Fruit fly (Drosophila melanogaster): Measurements from ENCODE around the gene CG34267.

CG34267 gene

dm6 chr3L:539383-540088 is 39.3 kb upstream of the CG34267 start:
- TF ChIP-seq h (GFP tag; optimal IDR thresholded peaks at IDR 0.05) (no peak), Hnf4 (GFP tag; optimal IDR thresholded peaks at IDR 0.05) (peak; percentile 58), pan (optimal IDR thresholded peaks at IDR 0.05) (no peak), OdsH (GFP tag; optimal IDR thresholded peaks at IDR 0.05) (no peak), usp (GFP tag; optimal IDR thresholded peaks at IDR 0.05) (no peak), dsf (GFP tag; optimal IDR thresholded peaks at IDR 0.05; ENCODE audit: borderline replicate concordance) (no peak), Rel (GFP tag; optimal IDR thresholded peaks at IDR 0.05) (no peak), Rel (tag; optimal IDR thresholded peaks at IDR 0.05) (no peak), Sp1 (GFP tag; optimal IDR thresholded peaks at IDR 0.05) (peak; percentile 19), rgr (GFP tag; optimal IDR thresholded peaks at IDR 0.05) (no peak), Vsx2 (GFP tag; optimal IDR thresholded peaks at IDR 0.05; ENCODE audit: partially characterized antibody) (no peak), Dif (GFP tag; optimal IDR thresholded peaks at IDR 0.05; ENCODE audit: partially characterized antibody) (no peak), psq (GFP tag; optimal IDR thresholded peaks at IDR 0.05) (peak; percentile 67), sage (GFP tag; optimal IDR thresholded peaks at IDR 0.05) (no peak), Dfd (GFP tag; optimal IDR thresholded peaks at IDR 0.05) (no peak), foxo (GFP tag; optimal IDR thresholded peaks at IDR 0.05) (no peak)

- no peak for TF ChIP-seq Rel (GFP tag; optimal IDR thresholded peaks at IDR 0.05)
- TF ChIP-seq Rel (tag; optimal IDR thresholded peaks at IDR 0.05) = no peak
- TF ChIP-seq CG9705 (GFP tag; optimal IDR thresholded peaks at IDR 0.05) = no peak
- TF ChIP-seq jim (GFP tag; optimal IDR thresholded peaks at IDR 0.05) = no peak
- TF ChIP-seq N (GFP tag; optimal IDR thresholded peaks at IDR 0.05) = no peak
- no peak for TF ChIP-seq woc (GFP tag; optimal IDR thresholded peaks at IDR 0.05)
- no peak for TF ChIP-seq dl (GFP tag; optimal IDR thresholded peaks at IDR 0.05; ENCODE audit: insufficient read depth in 1 of 2, partially characterized antibody in 2 of 2)
- no peak for TF ChIP-seq Abd-B (GFP tag; optimal IDR thresholded peaks at IDR 0.05)
- no peak for TF ChIP-seq sv (GFP tag; optimal IDR thresholded peaks at IDR 0.05)
- no peak for TF ChIP-seq ey (GFP tag; optimal IDR thresholded peaks at IDR 0.05)
Observed at dm6 chr3L:536104-536503, 35.9 kb upstream of the CG34267 start.

DNA sequence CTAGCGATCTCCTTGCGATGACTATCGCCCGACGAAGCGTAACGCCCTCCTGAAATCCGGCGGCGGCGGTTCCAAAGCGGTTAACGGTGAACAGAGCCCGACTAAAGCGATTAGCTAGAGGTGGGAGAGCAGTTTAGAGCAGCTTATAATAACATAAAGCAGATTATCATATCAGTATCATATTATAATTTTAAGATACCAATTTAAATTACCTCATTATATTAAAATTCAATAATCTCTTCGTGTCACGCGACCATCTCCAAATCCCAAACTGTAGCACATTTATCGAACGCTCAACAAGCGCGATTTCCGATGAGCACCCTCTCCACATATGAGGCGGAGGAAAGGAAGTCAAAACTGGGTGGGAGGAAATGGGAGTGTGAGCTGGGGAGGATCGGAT is 33.6 kb upstream of the CG34267 start:
- TF ChIP-seq foxo (GFP tag; optimal IDR thresholded peaks at IDR 0.05) = peak in 1 of 2 experiments; percentile 13
- no peak for TF ChIP-seq tai (GFP tag; optimal IDR thresholded peaks at IDR 0.05)
- TF ChIP-seq h (GFP tag; optimal IDR thresholded peaks at IDR 0.05) = peak; percentile 11
- no peak for TF ChIP-seq Sp1 (GFP tag; optimal IDR thresholded peaks at IDR 0.05)

DNA sequence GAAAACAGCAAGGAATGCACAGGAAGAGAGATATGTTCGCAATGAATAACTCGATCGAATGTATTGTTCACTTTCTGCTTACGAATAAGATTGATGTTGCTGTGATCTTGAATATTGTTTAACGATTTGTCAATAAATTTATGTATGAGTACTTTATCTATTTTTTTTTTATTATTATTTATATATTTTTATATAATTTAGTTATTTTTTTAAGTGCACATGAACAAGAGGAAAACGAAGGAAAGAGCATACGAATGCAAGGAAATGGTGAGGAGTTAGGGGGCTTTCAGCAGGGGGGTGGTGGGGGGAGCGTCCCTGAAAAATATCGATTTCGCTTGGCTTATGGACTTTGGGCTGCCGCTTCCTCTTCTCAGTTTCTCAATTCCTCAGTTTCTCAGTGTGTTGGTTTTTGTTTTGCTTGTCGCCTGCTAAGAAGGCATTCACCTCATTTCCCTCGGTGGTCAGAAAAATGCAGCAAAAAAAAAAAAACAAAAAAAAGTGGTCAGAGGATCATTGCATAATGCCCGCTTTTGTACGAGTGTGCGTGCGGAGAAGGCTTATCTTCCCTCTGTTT is 31.1 kb upstream of the CG34267 start:
- TF ChIP-seq Abd-B (GFP tag; optimal IDR thresholded peaks at IDR 0.05) = no peak
- TF ChIP-seq CrebA (GFP tag; optimal IDR thresholded peaks at IDR 0.05; ENCODE audit: borderline replicate concordance) = no peak
- TF ChIP-seq Sp1 (GFP tag; optimal IDR thresholded peaks at IDR 0.05) = peak; percentile 74
- no peak for TF ChIP-seq sv (GFP tag; optimal IDR thresholded peaks at IDR 0.05)
- no peak for TF ChIP-seq ey (GFP tag; optimal IDR thresholded peaks at IDR 0.05)
- TF ChIP-seq N (GFP tag; optimal IDR thresholded peaks at IDR 0.05) = no peak
- peak; percentile 13 for TF ChIP-seq dmrt93B (GFP tag; optimal IDR thresholded peaks at IDR 0.05)
- peak; percentile 3 for TF ChIP-seq sage (GFP tag; optimal IDR thresholded peaks at IDR 0.05)
- TF ChIP-seq psq (GFP tag; optimal IDR thresholded peaks at IDR 0.05) = peak; percentile 93
- TF ChIP-seq woc (GFP tag; optimal IDR thresholded peaks at IDR 0.05) = no peak
- TF ChIP-seq h (GFP tag; optimal IDR thresholded peaks at IDR 0.05) = no peak
- TF ChIP-seq Dfd (GFP tag; optimal IDR thresholded peaks at IDR 0.05) = no peak
- TF ChIP-seq HLH106 (tag; optimal IDR thresholded peaks at IDR 0.05) = peak; percentile 71
- no peak for TF ChIP-seq tai (GFP tag; optimal IDR thresholded peaks at IDR 0.05)
- peak; percentile 9 for TF ChIP-seq Hnf4 (GFP tag; optimal IDR thresholded peaks at IDR 0.05)
- TF ChIP-seq foxo (GFP tag; optimal IDR thresholded peaks at IDR 0.05) = peak in 1 of 2 experiments; percentile 22
- peak; percentile 15 for TF ChIP-seq OdsH (GFP tag; optimal IDR thresholded peaks at IDR 0.05)
- TF ChIP-seq fru (GFP tag; optimal IDR thresholded peaks at IDR 0.05) = no peak

DNA sequence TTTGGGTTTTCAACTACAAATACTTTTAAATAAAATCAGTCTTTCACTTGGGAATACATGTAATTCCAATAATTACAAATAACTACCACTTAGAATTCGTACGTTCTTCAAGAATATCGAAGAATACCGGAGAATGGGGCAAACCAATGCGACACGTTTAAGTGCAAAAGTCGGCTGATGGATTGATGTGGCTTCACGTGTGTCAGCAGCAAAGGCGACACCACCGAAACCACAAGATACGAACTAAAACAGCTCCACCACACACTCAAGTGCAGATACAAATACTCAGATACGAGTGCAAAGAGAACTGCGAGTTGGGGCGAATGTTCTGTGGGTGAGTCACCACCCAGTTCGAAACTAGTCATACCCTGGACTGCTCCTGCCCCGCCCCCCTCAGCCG is 30.6 kb upstream of the CG34267 start:
- TF ChIP-seq fru (GFP tag; optimal IDR thresholded peaks at IDR 0.05) (no peak), CG32264 (GFP tag; optimal IDR thresholded peaks at IDR 0.05) (no peak), Abd-B (GFP tag; optimal IDR thresholded peaks at IDR 0.05) (no peak), N (GFP tag; optimal IDR thresholded peaks at IDR 0.05) (no peak), h (GFP tag; optimal IDR thresholded peaks at IDR 0.05) (no peak), Dfd (GFP tag; optimal IDR thresholded peaks at IDR 0.05) (no peak), dmrt93B (GFP tag; optimal IDR thresholded peaks at IDR 0.05) (no peak), pan (optimal IDR thresholded peaks at IDR 0.05) (no peak), br (GFP tag; optimal IDR thresholded peaks at IDR 0.05) (no peak), dsf (GFP tag; optimal IDR thresholded peaks at IDR 0.05; ENCODE audit: borderline replicate concordance) (no peak), usp (GFP tag; optimal IDR thresholded peaks at IDR 0.05) (no peak), rgr (GFP tag; optimal IDR thresholded peaks at IDR 0.05) (no peak), CG9705 (GFP tag; optimal IDR thresholded peaks at IDR 0.05) (no peak), Vsx2 (GFP tag; optimal IDR thresholded peaks at IDR 0.05; ENCODE audit: partially characterized antibody) (no peak)

Data from whole organism, wandering third instar larva.